Worm (Caenorhabditis elegans) whole organism, L3 larva: ENCODE results near the gene abhd-14.

Source experiments
- R02D3.7 ChIP-seq: fragments of 150-350 bp; optimal IDR thresholded peaks from 2 replicates; lab custom pipeline; 2014; ENCODE audit warnings: missing biosample characterization, missing genetic modification characterization
- ceh-16 ChIP-seq: sonication (generic microtip); optimal IDR thresholded peaks from 2 replicates; lab custom pipeline; 2017; ENCODE audit warnings: missing biosample characterization, missing genetic modification characterization
- elt-3 ChIP-seq, 3 experiments: fragments of 150-350 bp in 1 of 3; sonication (generic microtip) in 2 of 3; optimal IDR thresholded peaks; 2 replicates in 2 of 3; 4 replicates in 1 of 3; lab custom pipeline; 2014 to 2017; ENCODE audit warnings: missing biosample characterization in 3 of 3, missing genetic modification characterization in 3 of 3
- fkh-10 ChIP-seq: sonication (generic microtip); optimal IDR thresholded peaks from 2 replicates; lab custom pipeline; 2017; ENCODE audit warnings: missing biosample characterization, missing genetic modification reagents, missing genetic modification characterization
- jun-1 ChIP-seq: fragments of 150-350 bp; optimal IDR thresholded peaks from 2 replicates; lab custom pipeline; 2014; ENCODE audit warnings: missing biosample characterization, missing genetic modification reagents, missing genetic modification characterization
- lin-15B ChIP-seq: fragments of 150-350 bp; optimal IDR thresholded peaks from 2 replicates; lab custom pipeline; 2014; ENCODE audit warnings: missing biosample characterization, missing genetic modification characterization
- lsy-12 ChIP-seq: sonication (generic microtip); optimal IDR thresholded peaks from 2 replicates; lab custom pipeline; 2016; ENCODE audit warnings: mild to moderate bottlenecking, missing genetic modification characterization, missing compliant biosample characterization
- mdl-1 ChIP-seq: fragments of 150-350 bp; optimal IDR thresholded peaks from 2 replicates; lab custom pipeline; 2014; ENCODE audit warnings: missing biosample characterization, missing genetic modification characterization
- nhr-12 ChIP-seq: fragments of 150-350 bp; optimal IDR thresholded peaks from 2 replicates; lab custom pipeline; 2014; ENCODE audit warnings: missing biosample characterization, missing genetic modification characterization
- nhr-237 ChIP-seq: fragments of 150-350 bp; optimal IDR thresholded peaks from 2 replicates; lab custom pipeline; 2014; ENCODE audit warnings: missing biosample characterization, missing genetic modification characterization
- snpc-4 ChIP-seq: fragments of 150-350 bp; optimal IDR thresholded peaks from 2 replicates; lab custom pipeline; 2014; ENCODE audit warnings: missing biosample characterization, missing genetic modification characterization
- unc-39 ChIP-seq: sonication (generic microtip); optimal IDR thresholded peaks from 4 replicates; lab custom pipeline; 2017; ENCODE audit warnings: missing biosample characterization, missing genetic modification characterization
- unc-62 ChIP-seq: fragments of 150-350 bp; sonication (generic microtip); optimal IDR thresholded peaks from 4 replicates; lab custom pipeline; 2014; ENCODE audit warnings: missing biosample characterization, missing genetic modification reagents, missing genetic modification characterization

DNA sequence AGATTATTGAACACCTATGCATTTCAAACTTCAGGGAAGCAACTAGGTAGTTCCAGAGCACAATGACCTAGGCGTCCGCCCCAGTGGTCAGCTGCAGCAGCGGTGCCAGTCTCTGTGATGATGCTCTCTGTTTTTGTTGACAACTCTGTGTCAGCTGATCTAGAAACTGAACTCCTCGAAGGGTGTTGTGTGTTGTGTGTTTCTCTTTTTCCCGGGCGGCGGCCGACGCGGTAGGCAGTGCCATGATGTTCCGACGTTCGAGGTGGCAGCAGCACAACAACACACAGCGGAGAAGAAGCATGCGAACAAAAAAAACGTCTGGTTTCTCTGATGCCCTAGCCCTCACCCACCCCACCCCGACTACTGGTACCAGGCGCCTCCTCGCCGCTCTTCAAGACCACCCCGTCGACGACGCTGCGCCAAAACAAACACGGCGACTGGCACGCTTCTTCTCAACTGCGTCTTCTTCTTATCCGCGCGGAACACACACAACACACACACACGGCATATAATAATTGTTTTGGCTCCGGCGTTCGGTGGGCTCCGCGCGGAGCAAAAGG is 34.5 kb upstream of the abhd-14 start:
- no peak for TF ChIP-seq fkh-10 (GFP tag; lab: Kevin White, UChicago)
- no peak for TF ChIP-seq nhr-12 (tag; lab: Kevin White, UChicago)
- TF ChIP-seq mdl-1 (tag; lab: Kevin White, UChicago): no peak
- TF ChIP-seq snpc-4 (tag; lab: Kevin White, UChicago): peak; percentile 51
- TF ChIP-seq nhr-237 (tag; lab: Kevin White, UChicago): no peak
- TF ChIP-seq ceh-16 (tag; lab: Kevin White, UChicago): no peak
- no peak for TF ChIP-seq unc-62 (GFP tag; lab: Kevin White, UChicago)
- no peak for TF ChIP-seq lsy-12
- TF ChIP-seq lin-15B (tag; lab: Kevin White, UChicago): no peak
- TF ChIP-seq elt-3 (tag; optimal IDR thresholded peaks at IDR 0.05; lab: Kevin White, UChicago): no peak
- no peak for TF ChIP-seq jun-1
- TF ChIP-seq unc-39 (tag; lab: Kevin White, UChicago): no peak
- no peak for TF ChIP-seq R02D3.7
